Fruit fly (Drosophila melanogaster) whole organism, embryonic: ENCODE results near the gene CG31681.

Experiments used
- BEAF-32 ChIP-seq: fragments of 200-800 bp; sonication (Bioruptor generic); optimal IDR thresholded peaks from 3 replicates; lab custom pipeline; 2017; ENCODE audit warnings: missing biosample characterization, missing genetic modification characterization, mild to moderate bottlenecking, moderate library complexity, missing genetic modification reagents
- CG10321 ChIP-seq: fragments of 200-800 bp; sonication (Bioruptor generic); IDR thresholded peaks from 2 replicates; pipeline ENCODE4 v1.3.6; 2022; ENCODE audit warnings: missing biosample characterization, missing genetic modification characterization
- Gug ChIP-seq: fragments of 200-800 bp; sonication (Bioruptor generic); IDR thresholded peaks from 4 replicates; pipeline ENCODE4 v1.3.6; 2022; ENCODE audit warnings: missing biosample characterization, missing genetic modification characterization

- no peak for TF ChIP-seq CG10321
- no peak for TF ChIP-seq Gug (GFP tag; lab: Robert Waterston, UW)
- TF ChIP-seq BEAF-32 (GFP tag; lab: Kevin White, UChicago), result no peak
Measured at dm6 chr2L:2311449-2311848, 24.8 kb upstream of the CG31681 start, which contains the start of gene eys.
